Worm (Caenorhabditis elegans) whole organism, L3 larva: ENCODE data around the gene C07H4.1.

Experiments used
- elt-1 ChIP-seq: fragments of 150-350 bp; optimal IDR thresholded peaks from 2 replicates; lab custom pipeline; 2014; ENCODE audit warnings: missing biosample characterization, missing genetic modification characterization
- fos-1 ChIP-seq: fragments of 150-350 bp; optimal IDR thresholded peaks from 2 replicates; lab custom pipeline; 2014; ENCODE audit warnings: missing biosample characterization, missing genetic modification characterization
- snpc-4 ChIP-seq: fragments of 150-350 bp; optimal IDR thresholded peaks from 2 replicates; lab custom pipeline; 2014; ENCODE audit warnings: missing biosample characterization, missing genetic modification characterization

- no peak for TF ChIP-seq elt-1
- TF ChIP-seq fos-1: no peak
- TF ChIP-seq snpc-4 (tag; lab: Kevin White, UChicago): no peak
Measured at ce11 chrII:9139172-9139700, 45.8 kb upstream of the C07H4.1 start, which contains the start of gene Y9C2UA.1.
